Worm (Caenorhabditis elegans) whole organism, L4/young adult: Measurements from ENCODE around the gene cnt-1.

Experiments used
- W03F9.2 ChIP-seq: fragments of 150-350 bp; optimal IDR thresholded peaks from 2 replicates; lab custom pipeline; 2014; ENCODE audit warnings: missing biosample characterization, missing genetic modification characterization
- dao-5 ChIP-seq: sonication (generic microtip); optimal IDR thresholded peaks from 2 replicates; lab custom pipeline; 2016; ENCODE audit warnings: missing genotype, missing genetic modification characterization, moderate library complexity, missing compliant biosample characterization
- him-1 ChIP-seq: sonication (generic microtip); optimal IDR thresholded peaks from 2 replicates; lab custom pipeline; 2016; ENCODE audit warnings: missing genotype, missing genetic modification reagents, missing genetic modification characterization, missing compliant biosample characterization

cnt-1 gene

DNA sequence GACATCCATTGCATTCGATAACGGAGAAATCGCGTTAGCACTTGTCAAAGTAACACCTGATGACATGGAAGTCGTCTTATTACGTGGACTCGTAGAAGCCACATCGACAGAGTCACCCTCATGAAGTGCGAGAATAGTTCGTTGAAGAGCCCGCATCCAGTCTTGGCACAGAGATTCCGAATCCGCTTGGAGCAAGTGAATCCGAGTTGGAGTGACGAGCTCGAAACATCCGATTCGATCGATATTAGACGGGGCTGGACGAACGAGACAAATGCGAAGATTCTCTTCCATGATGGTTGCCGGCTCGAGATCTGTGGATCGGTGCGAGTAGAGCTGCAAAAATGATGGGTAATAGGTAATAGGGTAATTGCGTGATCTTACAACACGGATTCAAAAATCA lies 11.4 kb downstream of the cnt-1 start:
- no peak for TF ChIP-seq him-1 (tag; lab: Kevin White, UChicago)

ce11 chrII:12076355-12076754 lies 12.3 kb downstream of the cnt-1 start:
- TF ChIP-seq W03F9.2 (no peak), him-1 (tag; lab: Kevin White, UChicago) (no peak), dao-5 (tag; lab: Kevin White, UChicago) (no peak)

ce11 chrII:12071243-12071642 lies 17.4 kb downstream of the cnt-1 start:
- TF ChIP-seq W03F9.2 (no peak), him-1 (tag; lab: Kevin White, UChicago) (no peak), dao-5 (tag; lab: Kevin White, UChicago) (no peak)

DNA sequence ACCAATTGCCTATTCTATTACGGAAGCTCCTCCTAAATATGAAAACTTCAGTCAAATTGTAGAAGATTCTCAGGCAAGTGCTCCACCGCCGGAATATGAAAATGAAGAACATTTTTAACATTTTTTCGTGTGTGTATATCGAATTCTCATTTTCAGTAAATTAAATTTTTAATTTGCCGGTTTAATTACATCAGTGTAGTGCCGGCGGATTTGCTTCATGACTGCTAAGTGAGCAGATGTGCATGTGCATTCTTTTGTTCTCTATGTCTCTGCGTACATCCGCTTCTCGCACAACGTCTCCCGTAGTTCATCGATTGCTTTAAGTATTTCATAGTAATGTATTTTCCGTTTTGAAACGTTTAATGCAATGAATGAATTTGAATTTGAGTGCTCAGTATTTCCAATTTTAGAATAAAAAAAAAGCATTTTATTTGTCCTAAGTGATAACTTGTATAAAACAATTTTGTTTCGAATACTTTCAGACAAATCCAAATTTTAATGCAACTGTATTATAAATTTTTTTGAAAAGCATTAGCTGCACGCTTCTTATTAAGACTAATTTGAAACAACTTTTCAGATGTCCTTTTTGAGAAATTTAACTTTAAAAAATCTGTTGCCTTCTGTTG lies 21.1 kb downstream of the cnt-1 start, which contains the start of gene Y17G7B.22:
Y17G7B.22 (plus strand) TSS at position 576 of the 626 bp plus-strand sequence.
- TF ChIP-seq him-1 (tag; lab: Kevin White, UChicago) (no peak), dao-5 (tag; lab: Kevin White, UChicago) (no peak), W03F9.2 (no peak)

DNA sequence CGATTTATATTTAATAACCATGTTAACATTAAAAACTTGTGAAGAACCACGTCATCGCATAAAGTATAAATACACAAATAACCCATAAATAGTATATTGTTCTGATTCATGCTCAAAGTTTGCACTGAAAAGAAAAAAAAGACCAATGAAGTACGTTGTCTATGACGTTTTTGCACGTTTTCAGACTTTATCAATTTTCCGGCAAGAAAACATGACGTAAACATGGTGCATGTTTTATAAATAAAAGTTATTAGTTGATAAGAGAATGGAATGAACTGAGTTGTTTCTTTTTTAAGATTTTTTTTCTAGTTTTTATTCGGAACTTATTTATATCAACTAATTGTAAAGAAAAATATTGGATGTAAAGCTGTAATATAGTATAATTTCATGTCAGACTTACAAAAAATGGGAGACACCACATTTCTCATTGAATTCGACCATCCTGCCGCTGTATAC lies 24.0 kb downstream of the cnt-1 start, which contains the start of gene arrd-8:
arrd-8 (plus strand) TSS at position 406 of the 456 bp plus-strand sequence.
- no peak for TF ChIP-seq W03F9.2
- TF ChIP-seq him-1 (tag; lab: Kevin White, UChicago), result no peak
- TF ChIP-seq dao-5 (tag; lab: Kevin White, UChicago), result no peak

DNA sequence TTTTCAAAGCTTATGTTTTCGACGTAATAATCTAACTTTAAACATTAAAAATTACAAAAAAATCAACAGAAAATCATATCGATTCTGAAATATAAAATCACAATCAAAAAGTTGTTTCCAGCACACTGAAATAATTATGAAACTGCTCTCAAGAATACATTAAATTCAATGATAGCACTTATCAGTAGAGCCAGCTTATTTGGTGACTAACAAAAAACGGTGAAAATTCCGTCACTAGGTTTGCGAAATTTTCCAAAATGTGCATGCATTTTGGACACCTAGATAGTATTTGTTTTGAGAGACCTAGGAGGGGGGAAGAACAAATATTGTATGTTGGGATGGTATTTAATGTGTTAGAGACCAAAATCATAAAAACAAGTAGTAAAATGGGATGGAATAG lies 25.6 kb downstream of the cnt-1 start:
- no peak for TF ChIP-seq W03F9.2
- TF ChIP-seq him-1 (tag; lab: Kevin White, UChicago), result no peak
- TF ChIP-seq dao-5 (tag; lab: Kevin White, UChicago), result no peak

DNA sequence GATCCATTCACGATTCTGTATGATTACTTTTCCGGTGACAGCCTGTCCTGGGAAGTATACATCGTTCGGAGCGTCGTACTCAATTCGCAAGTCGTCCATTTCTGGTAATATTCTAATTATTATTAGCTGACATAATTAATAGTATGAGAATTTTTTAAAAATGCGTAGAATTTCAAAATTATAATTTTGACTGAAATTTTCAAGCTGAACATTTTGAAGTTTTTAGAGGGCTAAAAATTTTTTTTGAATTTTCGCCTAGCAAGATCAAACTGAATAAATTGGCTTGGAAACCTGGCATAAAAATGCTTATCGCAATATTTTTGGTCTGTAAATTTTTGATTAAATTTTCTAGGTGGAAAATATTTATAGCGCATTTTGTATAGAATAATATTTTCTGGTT lies 26.1 kb downstream of the cnt-1 start, which contains the start of gene arrd-7:
arrd-7 (minus strand) TSS at position 101 of the 400 bp plus-strand sequence.
- TF ChIP-seq him-1 (tag; lab: Kevin White, UChicago) (no peak), W03F9.2 (no peak), dao-5 (tag; lab: Kevin White, UChicago) (no peak)

DNA sequence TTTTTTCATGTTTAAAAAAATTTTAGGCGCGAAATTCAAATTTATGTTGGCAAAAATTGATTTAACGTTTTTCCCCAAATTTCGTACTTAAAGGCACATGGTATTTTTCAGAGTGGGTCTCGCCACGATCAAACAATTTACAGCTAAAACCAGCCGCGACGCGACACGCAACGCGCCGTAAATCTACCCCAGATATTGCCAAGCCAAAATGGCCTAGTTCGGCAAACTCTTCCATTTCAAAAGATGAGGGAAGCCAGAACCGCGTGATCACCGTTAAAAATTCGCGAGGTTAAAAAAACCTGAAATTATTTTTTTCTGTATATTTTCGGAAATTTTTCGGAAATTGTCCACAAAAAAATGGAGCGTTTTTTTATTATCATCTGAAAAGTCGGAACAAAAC lies 28.8 kb downstream of the cnt-1 start:
- TF ChIP-seq dao-5 (tag; lab: Kevin White, UChicago) (no peak), him-1 (tag; lab: Kevin White, UChicago) (no peak), W03F9.2 (no peak)

ce11 chrII:12058298-12058697 lies 30.4 kb downstream of the cnt-1 start:
- TF ChIP-seq W03F9.2 (no peak), him-1 (tag; lab: Kevin White, UChicago) (no peak), dao-5 (tag; lab: Kevin White, UChicago) (no peak)

ce11 chrII:12055408-12056140 lies 33.1 kb downstream of the cnt-1 start:
- no peak for TF ChIP-seq W03F9.2
- TF ChIP-seq him-1 (tag; lab: Kevin White, UChicago), result no peak
- TF ChIP-seq dao-5 (tag; lab: Kevin White, UChicago), result no peak

DNA sequence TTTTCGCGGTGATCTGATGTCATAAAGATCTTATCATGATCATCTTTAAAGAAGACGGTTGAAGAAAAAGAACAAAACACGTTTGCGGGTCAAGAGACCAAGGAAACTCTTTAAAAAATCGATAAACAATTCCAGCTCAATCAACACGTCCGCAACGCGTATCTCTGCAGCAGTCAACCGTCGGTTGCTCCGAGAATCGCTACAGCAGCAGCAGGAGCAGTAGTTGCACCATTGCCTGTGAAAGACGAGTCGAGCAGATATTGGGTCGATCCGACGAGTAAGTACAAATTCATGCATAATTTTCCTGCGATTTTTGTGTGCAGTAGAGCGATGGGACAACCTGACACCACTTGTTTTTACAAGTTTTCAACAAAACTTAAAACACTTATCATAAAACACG lies 34.1 kb downstream of the cnt-1 start:
- no peak for TF ChIP-seq him-1 (tag; lab: Kevin White, UChicago)

DNA sequence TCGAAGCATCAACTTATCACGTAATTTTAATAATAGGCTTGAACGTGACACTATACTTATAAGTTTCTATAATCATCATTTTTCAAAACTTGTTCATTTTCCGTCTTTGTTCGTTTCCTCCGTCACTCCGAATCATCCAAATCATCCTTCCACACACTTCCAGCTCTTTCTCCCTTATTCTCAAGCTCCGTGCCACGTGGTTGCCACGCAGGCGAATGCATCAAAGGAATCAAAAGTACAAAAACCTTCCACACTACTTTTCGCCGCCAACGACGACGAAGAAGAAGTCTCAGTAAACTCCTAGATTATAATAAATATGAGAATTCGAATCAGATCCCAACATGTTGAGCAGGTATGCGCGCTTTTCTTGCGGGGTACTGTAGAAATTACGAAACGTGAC lies 34.5 kb downstream of the cnt-1 start:
- TF ChIP-seq him-1 (tag; lab: Kevin White, UChicago) (no peak), W03F9.2 (no peak), dao-5 (tag; lab: Kevin White, UChicago) (no peak)

- TF ChIP-seq dao-5 (tag; lab: Kevin White, UChicago) (no peak), W03F9.2 (no peak), him-1 (tag; lab: Kevin White, UChicago) (no peak)
These were observed 35.2 kb downstream of the cnt-1 start for ce11 chrII:12053486-12053885.

DNA sequence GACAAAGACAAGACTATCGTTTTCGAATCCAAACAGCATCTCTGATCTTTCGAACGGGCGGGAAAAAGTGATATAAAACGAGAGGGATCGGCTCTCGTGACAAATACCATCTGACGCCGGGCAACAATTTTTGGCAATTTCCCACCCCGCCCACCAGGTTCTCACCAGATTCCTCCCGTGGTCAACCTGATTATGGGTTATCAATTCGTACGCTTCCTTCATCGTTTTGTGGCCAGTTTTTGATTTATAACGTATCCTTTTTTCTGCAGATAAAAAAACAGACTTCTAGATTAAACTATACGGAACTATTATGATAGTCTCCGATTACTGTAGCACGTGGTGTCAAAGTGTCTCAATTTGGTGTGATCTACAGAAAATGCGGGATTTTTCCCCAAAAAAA lies 35.7 kb downstream of the cnt-1 start:
- TF ChIP-seq him-1 (tag; lab: Kevin White, UChicago) (no peak), dao-5 (tag; lab: Kevin White, UChicago) (no peak), W03F9.2 (no peak)
